Worm (Caenorhabditis elegans): ENCODE measurements around the gene rpb-12.

DNA sequence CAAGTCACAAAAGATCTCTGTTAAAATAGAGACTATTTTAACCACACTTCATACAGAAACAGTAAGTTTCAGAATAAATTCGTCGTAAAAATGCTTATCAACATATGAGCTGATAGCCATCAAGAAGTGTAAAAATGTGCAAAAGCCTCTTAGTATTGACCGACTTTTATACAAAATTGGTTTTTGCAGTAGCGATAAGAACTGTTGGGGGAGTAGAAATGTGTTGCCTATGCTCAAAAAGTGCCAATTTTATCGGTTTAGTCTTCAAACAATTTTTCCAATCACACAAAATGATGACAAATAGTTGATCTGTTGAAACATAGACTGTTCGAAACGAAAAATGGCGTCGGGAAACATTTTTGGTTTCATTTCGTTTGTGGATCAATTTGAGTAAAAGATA, 13.2 kb upstream of the rpb-12 start:
- no peak for TF ChIP-seq flt-1 (GFP tag; IDR thresholded peaks at IDR 0.05)
- no peak for TF ChIP-seq ztf-23 (GFP tag; IDR thresholded peaks at IDR 0.05)
- no peak for TF ChIP-seq med-1 (GFP tag; optimal IDR thresholded peaks at IDR 0.05; ENCODE audit: insufficient read depth)
- no peak for TF ChIP-seq klf-2 (GFP tag; conservative IDR thresholded peaks at IDR 0.05)
- no peak for TF ChIP-seq tab-1 (GFP tag; IDR thresholded peaks at IDR 0.05)
- TF ChIP-seq T22C8.4 (GFP tag; IDR thresholded peaks at IDR 0.05), result no peak
- TF ChIP-seq ztf-29 (GFP tag; IDR thresholded peaks at IDR 0.05), result no peak
- TF ChIP-seq ref-1 (GFP tag; conservative IDR thresholded peaks at IDR 0.05), result no peak
- no peak for TF ChIP-seq cog-1 (tag; optimal IDR thresholded peaks at IDR 0.05)

Data from whole organism, midembryonic.